Fruit fly (Drosophila melanogaster): ENCODE data around the gene jp.

Gene jp

DNA sequence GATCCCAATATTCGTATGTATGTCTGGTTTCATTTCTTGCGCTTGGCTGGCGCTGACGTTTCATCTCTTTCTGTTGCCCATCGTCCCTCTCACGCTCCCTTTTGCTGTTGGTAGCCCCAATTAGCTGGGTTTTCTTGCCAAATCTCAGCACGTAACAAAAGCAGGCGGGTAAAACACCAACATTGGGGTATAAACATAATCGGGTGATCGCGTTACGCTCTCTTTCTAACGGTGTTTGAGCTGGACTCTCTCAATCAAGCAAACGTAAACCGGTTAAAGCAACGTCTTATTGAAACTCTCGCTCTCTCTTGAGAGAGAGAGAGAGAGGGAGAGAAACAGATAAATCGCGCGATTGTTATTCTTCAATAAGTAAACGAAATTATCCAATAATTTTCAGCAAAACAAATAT lies 43.8 kb downstream of the jp start (continued):
- TF ChIP-seq CG34224 (GFP tag; IDR thresholded peaks at IDR 0.05; ENCODE audit: partially characterized antibody) (peak; percentile 32; the same call in 2 of the 3 replicates), CG13287 (GFP tag; IDR thresholded peaks at IDR 0.05; ENCODE audit: partially characterized antibody) (peak; percentile 24; the same call in 1 of the 2 replicates), Vsx1 (GFP tag; optimal IDR thresholded peaks at IDR 0.05) (peak; percentile 90), CG4328 (GFP tag; optimal IDR thresholded peaks at IDR 0.05) (no peak), Optix (GFP tag; IDR thresholded peaks at IDR 0.05) (no peak), CG14965 (GFP tag; optimal IDR thresholded peaks at IDR 0.05; ENCODE audit: borderline replicate concordance) (no peak), emc (GFP tag; optimal IDR thresholded peaks at IDR 0.05) (no peak), Gug (GFP tag; IDR thresholded peaks at IDR 0.05) (no peak), abd-A (tag; optimal IDR thresholded peaks at IDR 0.05) (peak; percentile 29), cwo (GFP tag; optimal IDR thresholded peaks at IDR 0.05) (no peak), CG5180 (GFP tag; optimal IDR thresholded peaks at IDR 0.05) (no peak), pnt (GFP tag; optimal IDR thresholded peaks at IDR 0.05) (no peak), NFAT (GFP tag; IDR thresholded peaks at IDR 0.05) (no peak), sc (optimal IDR thresholded peaks at IDR 0.05) (no peak), sc (GFP tag; optimal IDR thresholded peaks at IDR 0.05) (no peak), gcm (GFP tag; optimal IDR thresholded peaks at IDR 0.05) (no peak), Hr78 (GFP tag; optimal IDR thresholded peaks at IDR 0.05) (no peak), Oli (tag; optimal IDR thresholded peaks at IDR 0.05) (no peak), fu2 (GFP tag; optimal IDR thresholded peaks at IDR 0.05) (no peak), otp (GFP tag; IDR thresholded peaks at IDR 0.05) (no peak), lmd (GFP tag; IDR thresholded peaks at IDR 0.05) (no peak), grn (GFP tag; optimal IDR thresholded peaks at IDR 0.05) (no peak), hb (GFP tag; IDR thresholded peaks at IDR 0.05; ENCODE audit: partially characterized antibody) (no peak), CG11695 (GFP tag; IDR thresholded peaks at IDR 0.05) (no peak), D19A (tag; optimal IDR thresholded peaks at IDR 0.05) (no peak), Dip3 (GFP tag; optimal IDR thresholded peaks at IDR 0.05) (no peak), tll (GFP tag; optimal IDR thresholded peaks at IDR 0.05) (no peak), CG7271 (tag; optimal IDR thresholded peaks at IDR 0.05) (no peak), CG10462 (GFP tag; optimal IDR thresholded peaks at IDR 0.05) (no peak), Usf (GFP tag; optimal IDR thresholded peaks at IDR 0.05) (no peak), CG10147 (GFP tag; optimal IDR thresholded peaks at IDR 0.05) (no peak), ac (GFP tag; optimal IDR thresholded peaks at IDR 0.05) (no peak), ham (GFP tag; IDR thresholded peaks at IDR 0.05) (no peak), CG12769 (tag; optimal IDR thresholded peaks at IDR 0.05) (peak; percentile 87), disco-r (GFP tag; optimal IDR thresholded peaks at IDR 0.05) (no peak), grau (tag; optimal IDR thresholded peaks at IDR 0.05) (no peak), zf30C (GFP tag; optimal IDR thresholded peaks at IDR 0.05) (no peak), Kr (GFP tag; optimal IDR thresholded peaks at IDR 0.05) (no peak), B-H2 (GFP tag; optimal IDR thresholded peaks at IDR 0.05) (peak; percentile 38), CG6272 (GFP tag; IDR thresholded peaks at IDR 0.05) (no peak), HLH3B (GFP tag; IDR thresholded peaks at IDR 0.05) (no peak), Nf-YC (tag; optimal IDR thresholded peaks at IDR 0.05) (no peak), hkb (optimal IDR thresholded peaks at IDR 0.05) (no peak), hkb (GFP tag; IDR thresholded peaks at IDR 0.05) (peak; percentile 31; the same call in 1 of the 2 replicates), rib (GFP tag; IDR thresholded peaks at IDR 0.05) (0 out of 2 replicates have a peak, but pooled peaks have one; percentile 55), ab (GFP tag; optimal IDR thresholded peaks at IDR 0.05) (no peak), ara (GFP tag; IDR thresholded peaks at IDR 0.05) (no peak), Dip2 (GFP tag; IDR thresholded peaks at IDR 0.05) (no peak), CG2875 (GFP tag; optimal IDR thresholded peaks at IDR 0.05) (no peak), CG1792 (GFP tag; optimal IDR thresholded peaks at IDR 0.05) (no peak), ssp (GFP tag; IDR thresholded peaks at IDR 0.05) (no peak)

All from whole organism, embryonic.